Worm (Caenorhabditis elegans): ENCODE measurements around the gene ZK792.5.

DNA sequence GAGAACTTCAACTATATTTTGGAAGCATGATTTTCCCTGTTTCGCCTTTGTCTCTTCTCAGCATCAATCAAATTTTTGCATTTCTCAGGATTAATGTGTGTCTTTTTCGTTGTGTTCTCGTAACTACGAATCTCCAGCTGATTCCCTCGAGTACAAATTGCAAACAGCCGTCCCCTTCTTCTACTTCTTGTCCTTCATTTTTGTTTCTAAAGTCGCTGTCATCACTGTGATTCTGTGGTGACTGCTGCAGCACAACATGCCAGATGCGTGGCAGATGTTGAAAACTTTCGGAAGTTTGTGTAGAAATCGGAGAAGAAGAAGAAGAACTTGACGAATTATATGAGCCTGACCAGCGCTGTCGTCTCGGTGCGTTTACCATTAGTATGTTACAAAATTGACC is 25.4 kb upstream of the ZK792.5 start:
- no peak for TF ChIP-seq nhr-12 (tag; optimal IDR thresholded peaks at IDR 0.05)
- TF ChIP-seq elt-1 (tag; optimal IDR thresholded peaks at IDR 0.05): no peak
- no peak for TF ChIP-seq lin-39 (tag; optimal IDR thresholded peaks at IDR 0.05)
- no peak for TF ChIP-seq nhr-237 (tag; optimal IDR thresholded peaks at IDR 0.05)

Measured in whole organism, L2 larva.